Worm (Caenorhabditis elegans) whole organism, L2 larva: Measurements from ENCODE around the gene chst-1.

Source experiments
- C34F6.9 ChIP-seq: fragments of 150-350 bp; optimal IDR thresholded peaks from 2 replicates; lab custom pipeline; 2014; ENCODE audit warnings: missing biosample characterization, missing genetic modification characterization
- F13H6.1 ChIP-seq: sonication (generic microtip); optimal IDR thresholded peaks from 2 replicates; lab custom pipeline; 2016; ENCODE audit warnings: missing genetic modification characterization, missing compliant biosample characterization
- ZK546.5 ChIP-seq: sonication (generic microtip); optimal IDR thresholded peaks from 2 replicates; lab custom pipeline; 2017; ENCODE audit warnings: missing biosample characterization, missing genetic modification characterization
- aly-2 ChIP-seq: fragments of 150-350 bp; optimal IDR thresholded peaks from 2 replicates; lab custom pipeline; 2014; ENCODE audit warnings: missing biosample characterization, missing genetic modification characterization
- ama-1 ChIP-seq: fragments of 150-350 bp; optimal IDR thresholded peaks from 2 replicates; lab custom pipeline; 2018; ENCODE audit warnings: inconsistent platforms
- blmp-1 ChIP-seq: sonication (generic microtip); optimal IDR thresholded peaks from 2 replicates; lab custom pipeline; 2017; ENCODE audit warnings: missing genetic modification characterization, mild to moderate bottlenecking, missing compliant biosample characterization, antibody characterized with exemption, moderate library complexity; ENCODE audit not compliant: insufficient read depth
- ceh-82 ChIP-seq: fragments of 150-350 bp; optimal IDR thresholded peaks from 2 replicates; lab custom pipeline; 2014; ENCODE audit warnings: missing biosample characterization, missing genetic modification characterization
- crh-2 ChIP-seq: sonication (generic microtip); optimal IDR thresholded peaks from 2 replicates; lab custom pipeline; 2017; ENCODE audit warnings: missing biosample characterization, missing genetic modification characterization
- elt-1 ChIP-seq: fragments of 150-350 bp; optimal IDR thresholded peaks from 2 replicates; lab custom pipeline; 2014; ENCODE audit warnings: missing biosample characterization, missing genetic modification characterization
- fos-1 ChIP-seq: fragments of 150-350 bp; optimal IDR thresholded peaks from 2 replicates; lab custom pipeline; 2014; ENCODE audit warnings: missing biosample characterization, missing genetic modification characterization
- gmeb-1 ChIP-seq: fragments of 150-350 bp; optimal IDR thresholded peaks from 2 replicates; lab custom pipeline; 2014; ENCODE audit warnings: missing biosample characterization, missing genetic modification characterization
- lin-11 ChIP-seq: fragments of 150-350 bp; sonication (generic microtip); optimal IDR thresholded peaks from 2 replicates; lab custom pipeline; 2014; ENCODE audit warnings: missing biosample characterization, missing genetic modification characterization, inconsistent platforms, mixed read lengths
- lin-13 ChIP-seq: fragments of 150-350 bp; optimal IDR thresholded peaks from 2 replicates; lab custom pipeline; 2014; ENCODE audit warnings: missing biosample characterization, missing genetic modification reagents, missing genetic modification characterization
- lsy-2 ChIP-seq, 2 experiments: fragments of 150-350 bp in 1 of 2; sonication (generic microtip) in 1 of 2; optimal IDR thresholded peaks; 2 replicates each; lab custom pipeline; 2014 to 2017; ENCODE audit warnings: missing biosample characterization in 2 of 2, missing genetic modification characterization in 2 of 2
- mab-5 ChIP-seq: fragments of 150-350 bp; optimal IDR thresholded peaks from 2 replicates; lab custom pipeline; 2014; ENCODE audit warnings: missing biosample characterization, missing genetic modification characterization
- mbf-1 ChIP-seq: sonication (generic microtip); optimal IDR thresholded peaks from 2 replicates; lab custom pipeline; 2017; ENCODE audit warnings: missing biosample characterization, missing genetic modification characterization
- mdl-1 ChIP-seq, 2 experiments: fragments of 150-350 bp in 1 of 2; sonication (generic microtip) in 1 of 2; optimal IDR thresholded peaks; 2 replicates each; lab custom pipeline; 2017; ENCODE audit warnings: missing biosample characterization in 2 of 2, missing genetic modification characterization in 2 of 2
- nhr-10 ChIP-seq: sonication (generic microtip); optimal IDR thresholded peaks from 2 replicates; lab custom pipeline; 2017; ENCODE audit warnings: missing biosample characterization, missing genetic modification characterization
- nhr-12 ChIP-seq: fragments of 150-350 bp; optimal IDR thresholded peaks from 2 replicates; lab custom pipeline; 2014; ENCODE audit warnings: missing biosample characterization, missing genetic modification characterization
- nhr-129 ChIP-seq: fragments of 150-350 bp; optimal IDR thresholded peaks from 2 replicates; lab custom pipeline; 2014; ENCODE audit warnings: missing biosample characterization, missing genetic modification characterization
- nhr-21 ChIP-seq: fragments of 150-350 bp; optimal IDR thresholded peaks from 2 replicates; lab custom pipeline; 2014; ENCODE audit warnings: missing biosample characterization, missing genetic modification characterization
- nhr-23 ChIP-seq: fragments of 150-350 bp; optimal IDR thresholded peaks from 2 replicates; lab custom pipeline; 2014; ENCODE audit warnings: missing biosample characterization, missing genetic modification reagents, missing genetic modification characterization
- nhr-237 ChIP-seq: fragments of 150-350 bp; optimal IDR thresholded peaks from 2 replicates; lab custom pipeline; 2014; ENCODE audit warnings: missing biosample characterization, missing genetic modification characterization
- nhr-6 ChIP-seq: fragments of 150-350 bp; optimal IDR thresholded peaks from 2 replicates; lab custom pipeline; 2014; ENCODE audit warnings: missing biosample characterization, missing genetic modification characterization
- nhr-77 ChIP-seq: fragments of 150-350 bp; optimal IDR thresholded peaks from 2 replicates; lab custom pipeline; 2014; ENCODE audit warnings: missing biosample characterization, missing genetic modification characterization
- peb-1 ChIP-seq: fragments of 150-350 bp; optimal IDR thresholded peaks from 2 replicates; lab custom pipeline; 2014; ENCODE audit warnings: missing biosample characterization, missing genetic modification characterization
- skn-1 ChIP-seq: sonication (generic microtip); optimal IDR thresholded peaks from 2 replicates; lab custom pipeline; 2017; ENCODE audit warnings: missing biosample characterization, missing genetic modification characterization
- sma-3 ChIP-seq: sonication (generic microtip); optimal IDR thresholded peaks from 2 replicates; lab custom pipeline; 2016; ENCODE audit warnings: missing genetic modification reagents, missing genetic modification characterization, missing compliant biosample characterization
- sma-9 ChIP-seq, 2 experiments: fragments of 150-350 bp in 1 of 2; sonication (generic microtip) in 1 of 2; optimal IDR thresholded peaks; 2 replicates each; lab custom pipeline; 2014 to 2016; ENCODE audit warnings: missing genetic modification characterization in 2 of 2, mild to moderate bottlenecking in 1 of 2, missing biosample characterization in 1 of 2, missing compliant biosample characterization in 1 of 2, missing genetic modification reagents in 1 of 2, moderate library complexity in 1 of 2
- snpc-4 ChIP-seq: fragments of 150-350 bp; optimal IDR thresholded peaks from 2 replicates; lab custom pipeline; 2014; ENCODE audit warnings: missing biosample characterization, missing genetic modification characterization
- unc-39 ChIP-seq: fragments of 150-350 bp; optimal IDR thresholded peaks from 2 replicates; lab custom pipeline; 2014; ENCODE audit warnings: missing biosample characterization, missing genetic modification characterization
- unc-55 ChIP-seq: fragments of 150-350 bp; sonication (generic microtip); optimal IDR thresholded peaks from 3 replicates; lab custom pipeline; 2014; ENCODE audit warnings: missing biosample characterization, missing genetic modification reagents, missing genetic modification characterization
- unc-62 ChIP-seq: fragments of 150-350 bp; optimal IDR thresholded peaks from 2 replicates; lab custom pipeline; 2014; ENCODE audit warnings: missing biosample characterization, missing genetic modification reagents, missing genetic modification characterization
- zag-1 ChIP-seq: fragments of 150-350 bp; optimal IDR thresholded peaks from 2 replicates; lab custom pipeline; 2014; ENCODE audit warnings: missing biosample characterization, missing genetic modification characterization
- ztf-1 ChIP-seq: fragments of 200-800 bp; sonication (Bioruptor generic); conservative IDR thresholded peaks from 2 replicates; pipeline ENCODE4 v1.3.6; 2022; ENCODE audit warnings: missing genetic modification characterization, missing compliant biosample characterization
- ztf-4 ChIP-seq: fragments of 150-350 bp; optimal IDR thresholded peaks from 2 replicates; lab custom pipeline; 2014; ENCODE audit warnings: missing biosample characterization, missing genetic modification characterization

chst-1 gene

ce11 chrII:8125439-8125838 is 18.7 kb upstream of the chst-1 start:
- TF ChIP-seq snpc-4 (tag; lab: Kevin White, UChicago) (no peak), nhr-77 (tag; lab: Kevin White, UChicago) (no peak), nhr-129 (tag; lab: Kevin White, UChicago) (peak; percentile 1), sma-9 (GFP tag; optimal IDR thresholded peaks at IDR 0.05; lab: Kevin White, UChicago) (peak; percentile 8), sma-9 (tag; optimal IDR thresholded peaks at IDR 0.05; lab: Kevin White, UChicago) (no peak), ZK546.5 (no peak), crh-2 (tag; lab: Kevin White, UChicago) (no peak), blmp-1 (peak; percentile 2), lin-11 (no peak)

ce11 chrII:8124867-8125266 is 18.1 kb upstream of the chst-1 start, which contains the start of gene ire-1:
Gene ire-1, minus strand, starts transcription at chrII:8124910.
- TF ChIP-seq blmp-1 (peak; percentile 9), lin-13 (GFP tag; lab: Kevin White, UChicago) (peak; percentile 47), nhr-23 (tag; lab: Kevin White, UChicago) (no peak), crh-2 (tag; lab: Kevin White, UChicago) (peak; percentile 84), nhr-129 (tag; lab: Kevin White, UChicago) (peak; percentile 76), fos-1 (tag; lab: Kevin White, UChicago) (peak; percentile 64), elt-1 (tag; lab: Kevin White, UChicago) (no peak), F13H6.1 (peak; percentile 32), C34F6.9 (peak; percentile 71), lsy-2 (tag; optimal IDR thresholded peaks at IDR 0.05; lab: Kevin White, UChicago) (peak; percentile 93 to 99), ama-1 (lab: Kevin White, UChicago) (no peak), unc-55 (GFP tag; lab: Kevin White, UChicago) (peak; percentile 94), aly-2 (tag; lab: Kevin White, UChicago) (no peak), nhr-77 (tag; lab: Kevin White, UChicago) (no peak), peb-1 (tag; lab: Kevin White, UChicago) (no peak), skn-1 (tag; lab: Kevin White, UChicago) (no peak), gmeb-1 (tag; lab: Kevin White, UChicago) (peak; percentile 49), mbf-1 (tag; lab: Kevin White, UChicago) (no peak), snpc-4 (tag; lab: Kevin White, UChicago) (peak; percentile 40), lin-11 (peak; percentile 69), sma-9 (GFP tag; optimal IDR thresholded peaks at IDR 0.05; lab: Kevin White, UChicago) (peak; percentile 49), sma-9 (tag; optimal IDR thresholded peaks at IDR 0.05; lab: Kevin White, UChicago) (no peak), unc-62 (GFP tag; lab: Kevin White, UChicago) (no peak)
- TF ChIP-seq, all 48 proteins: peak for 13

- TF ChIP-seq crh-2 (tag; lab: Kevin White, UChicago) (no peak), F13H6.1 (peak; percentile 1), lsy-2 (tag; optimal IDR thresholded peaks at IDR 0.05; lab: Kevin White, UChicago) (peak in 1 of 2 experiments; percentile 5), lin-13 (GFP tag; lab: Kevin White, UChicago) (no peak), nhr-129 (tag; lab: Kevin White, UChicago) (peak; percentile 24), sma-9 (GFP tag; optimal IDR thresholded peaks at IDR 0.05; lab: Kevin White, UChicago) (peak; percentile 50), sma-9 (tag; optimal IDR thresholded peaks at IDR 0.05; lab: Kevin White, UChicago) (no peak), unc-39 (tag; lab: Kevin White, UChicago) (no peak)
Measured at ce11 chrII:8117426-8117825, 10.7 kb upstream of the chst-1 start.

- no peak for TF ChIP-seq ztf-4 (tag; lab: Kevin White, UChicago)
- no peak for TF ChIP-seq C34F6.9
- TF ChIP-seq unc-55 (GFP tag; lab: Kevin White, UChicago), result no peak
- TF ChIP-seq nhr-237 (tag; lab: Kevin White, UChicago), result no peak
- TF ChIP-seq nhr-6 (tag; lab: Kevin White, UChicago), result no peak
Measured at ce11 chrII:8116159-8116558, 9.4 kb upstream of the chst-1 start, which contains the start of gene unc-105. Gene unc-105, plus strand, starts transcription at chrII:8116459.

- TF ChIP-seq nhr-10, result no peak
- no peak for TF ChIP-seq sma-3
- no peak for TF ChIP-seq nhr-21 (tag; lab: Kevin White, UChicago)
- no peak for TF ChIP-seq ceh-82 (tag; lab: Kevin White, UChicago)
- TF ChIP-seq aly-2 (tag; lab: Kevin White, UChicago), result no peak
- TF ChIP-seq ama-1 (lab: Kevin White, UChicago), result no peak
- TF ChIP-seq nhr-12, result no peak
- no peak for TF ChIP-seq blmp-1
- no peak for TF ChIP-seq mdl-1 (tag; optimal IDR thresholded peaks at IDR 0.05; lab: Kevin White, UChicago)
- no peak for TF ChIP-seq unc-39 (tag; lab: Kevin White, UChicago)
- no peak for TF ChIP-seq nhr-6 (tag; lab: Kevin White, UChicago)
- TF ChIP-seq zag-1 (tag; lab: Kevin White, UChicago), result no peak
- TF ChIP-seq C34F6.9, result no peak
- TF ChIP-seq fos-1 (tag; lab: Kevin White, UChicago), result no peak
- no peak for TF ChIP-seq mab-5 (tag; lab: Kevin White, UChicago)
- no peak for TF ChIP-seq ztf-1 (GFP tag; lab: Robert Waterston, UW)
- no peak for TF ChIP-seq ztf-4 (tag; lab: Kevin White, UChicago)
Measured at ce11 chrII:8112063-8112462, 5.3 kb upstream of the chst-1 start, which contains the start of gene lron-4. Gene lron-4, minus strand, starts transcription at chrII:8112163.
